Worm (Caenorhabditis elegans) whole organism, L4 larva: ENCODE results near the gene Y38F2AR.3.

ENCODE experiments used
- D1046.2 ChIP-seq: fragments of 200-800 bp; sonication (Bioruptor generic); IDR thresholded peaks from 2 replicates; pipeline ENCODE4 v1.3.6; 2022; ENCODE audit warnings: missing genetic modification characterization, missing compliant biosample characterization
- F37D6.2 ChIP-seq: sonication (generic microtip); optimal IDR thresholded peaks from 2 replicates; lab custom pipeline; 2016; ENCODE audit warnings: mild to moderate bottlenecking, missing genetic modification characterization, missing compliant biosample characterization
- Y105C5A.15 ChIP-seq: fragments of 200-800 bp; sonication (Bioruptor generic); IDR thresholded peaks from 2 replicates; pipeline ENCODE4 v1.3.6; 2022; ENCODE audit warnings: missing genetic modification characterization, missing compliant biosample characterization
- Y5F2A.4 ChIP-seq: fragments of 200-800 bp; sonication (Bioruptor generic); optimal IDR thresholded peaks from 2 replicates; lab custom pipeline; 2018; ENCODE audit warnings: mild to moderate bottlenecking, missing genetic modification characterization, missing compliant biosample characterization
- ZK337.2 ChIP-seq: fragments of 200-800 bp; sonication (Bioruptor generic); IDR thresholded peaks from 2 replicates; pipeline ENCODE4 v1.3.6; 2022; ENCODE audit warnings: missing genetic modification reagents, missing genetic modification characterization, missing compliant biosample characterization
- aha-1 ChIP-seq: fragments of 150-350 bp; peaks from one replicate; lab custom pipeline; 2014; ENCODE audit warnings: missing biosample characterization, missing genetic modification characterization
- arid-1 ChIP-seq: fragments of 200-800 bp; sonication (Bioruptor generic); conservative IDR thresholded peaks from 2 replicates; pipeline ENCODE4 v1.3.6; 2022; ENCODE audit warnings: missing genetic modification reagents, missing genetic modification characterization, missing compliant biosample characterization
- ceh-32 ChIP-seq: sonication (generic microtip); optimal IDR thresholded peaks from 2 replicates; lab custom pipeline; 2016; ENCODE audit warnings: mild to moderate bottlenecking, missing genetic modification characterization, missing compliant biosample characterization; ENCODE audit not compliant: poor library complexity
- ceh-82 ChIP-seq: sonication (generic microtip); optimal IDR thresholded peaks from 2 replicates; lab custom pipeline; 2017; ENCODE audit warnings: missing biosample characterization, missing genetic modification characterization
- daf-19 ChIP-seq: fragments of 200-800 bp; sonication (Bioruptor generic); conservative IDR thresholded peaks from 2 replicates; pipeline ENCODE4 v1.3.6; 2022; ENCODE audit warnings: missing genetic modification characterization, missing compliant biosample characterization
- dmd-6 ChIP-seq: fragments of 200-800 bp; sonication (Bioruptor generic); IDR thresholded peaks from 2 replicates; pipeline ENCODE4 v1.3.6; 2022; ENCODE audit warnings: missing genetic modification reagents, missing genetic modification characterization, missing compliant biosample characterization
- dmd-9 ChIP-seq: fragments of 200-800 bp; sonication (Bioruptor generic); IDR thresholded peaks from 2 replicates; pipeline ENCODE4 v1.3.6; 2022; ENCODE audit warnings: missing genetic modification reagents, missing genetic modification characterization, missing compliant biosample characterization
- dve-1 ChIP-seq: sonication (generic microtip); optimal IDR thresholded peaks from 2 replicates; lab custom pipeline; 2017; ENCODE audit warnings: antibody characterized with exemption, mild to moderate bottlenecking, missing genetic modification characterization, missing compliant biosample characterization; ENCODE audit not compliant: insufficient read depth
- egl-43 ChIP-seq: fragments of 200-800 bp; sonication (Bioruptor generic); IDR thresholded peaks from 2 replicates; pipeline ENCODE4 v1.3.6; 2022; ENCODE audit warnings: missing genetic modification reagents, missing genetic modification characterization, missing compliant biosample characterization
- fos-1 ChIP-seq: fragments of 150-350 bp; optimal IDR thresholded peaks from 2 replicates; lab custom pipeline; 2014; ENCODE audit warnings: missing biosample characterization, missing genetic modification characterization
- gei-8 ChIP-seq: fragments of 200-800 bp; sonication (Bioruptor generic); optimal IDR thresholded peaks from 2 replicates; lab custom pipeline; 2018; ENCODE audit warnings: mild to moderate bottlenecking, missing genetic modification characterization, missing compliant biosample characterization
- hif-1 ChIP-seq, 2 experiments: sonication (generic microtip); optimal IDR thresholded peaks; 2 replicates each; lab custom pipeline; 2016 to 2017; ENCODE audit warnings: missing compliant biosample characterization in 2 of 2, missing genetic modification characterization in 2 of 2, missing genetic modification reagents in 2 of 2, missing genotype in 2 of 2, mild to moderate bottlenecking in 1 of 2
- hmg-1.1 ChIP-seq: fragments of 200-800 bp; sonication (Bioruptor generic); IDR thresholded peaks from 2 replicates; pipeline ENCODE4 v1.3.6; 2022; ENCODE audit warnings: missing genetic modification reagents, missing genetic modification characterization, missing compliant biosample characterization
- lin-1 ChIP-seq: fragments of 200-800 bp; sonication (Bioruptor generic); IDR thresholded peaks from 2 replicates; pipeline ENCODE4 v1.3.6; 2022; ENCODE audit warnings: missing genetic modification reagents, missing genetic modification characterization, missing compliant biosample characterization
- lin-38 ChIP-seq: fragments of 200-800 bp; sonication (Bioruptor generic); IDR thresholded peaks from 2 replicates; pipeline ENCODE4 v1.3.6; 2022; ENCODE audit warnings: missing genetic modification reagents, missing genetic modification characterization, missing compliant biosample characterization
- lir-3 ChIP-seq: sonication (generic microtip); optimal IDR thresholded peaks from 2 replicates; lab custom pipeline; 2016; ENCODE audit warnings: mild to moderate bottlenecking, missing genetic modification characterization, missing compliant biosample characterization
- mep-1 ChIP-seq: fragments of 150-350 bp; sonication (generic microtip); optimal IDR thresholded peaks from 3 replicates; lab custom pipeline; 2014; ENCODE audit warnings: missing biosample characterization, missing genetic modification characterization
- mes-2 ChIP-seq: sonication (generic microtip); optimal IDR thresholded peaks from 2 replicates; lab custom pipeline; 2016; ENCODE audit warnings: missing genotype, mild to moderate bottlenecking, missing genetic modification characterization, missing compliant biosample characterization; ENCODE audit not compliant: poor library complexity, severe bottlenecking
- mxl-2 ChIP-seq: fragments of 200-800 bp; sonication (Bioruptor generic); conservative IDR thresholded peaks from 2 replicates; pipeline ENCODE4 v1.3.6; 2022; ENCODE audit warnings: missing genetic modification reagents, missing genetic modification characterization, missing compliant biosample characterization
- mxl-3 ChIP-seq: fragments of 200-800 bp; sonication (Bioruptor generic); optimal IDR thresholded peaks from 2 replicates; lab custom pipeline; 2018; ENCODE audit warnings: mild to moderate bottlenecking, missing genetic modification characterization, missing compliant biosample characterization
- nhr-10 ChIP-seq: fragments of 150-350 bp; optimal IDR thresholded peaks from 2 replicates; lab custom pipeline; 2014; ENCODE audit warnings: missing biosample characterization, missing genetic modification characterization
- nhr-102 ChIP-seq: sonication (generic microtip); optimal IDR thresholded peaks from 2 replicates; lab custom pipeline; 2016; ENCODE audit warnings: mild to moderate bottlenecking, missing genetic modification characterization, moderate library complexity, missing compliant biosample characterization
- nhr-11 ChIP-seq: fragments of 150-350 bp; optimal IDR thresholded peaks from 2 replicates; lab custom pipeline; 2014; ENCODE audit warnings: missing biosample characterization, missing genetic modification characterization
- nhr-25 ChIP-seq: sonication (generic microtip); optimal IDR thresholded peaks from 2 replicates; lab custom pipeline; 2017; ENCODE audit warnings: missing genetic modification characterization, mild to moderate bottlenecking, missing compliant biosample characterization, antibody characterized with exemption, moderate library complexity, borderline replicate concordance; ENCODE audit not compliant: insufficient read depth
- nhr-41 ChIP-seq: fragments of 200-800 bp; sonication (Bioruptor generic); IDR thresholded peaks from 2 replicates; pipeline ENCODE4 v1.3.6; 2022; ENCODE audit warnings: missing genetic modification reagents, missing genetic modification characterization, missing compliant biosample characterization
- nhr-42 ChIP-seq: fragments of 200-800 bp; sonication (Bioruptor generic); IDR thresholded peaks from 2 replicates; pipeline ENCODE4 v1.3.6; 2022; ENCODE audit warnings: missing genetic modification characterization, missing compliant biosample characterization
- nhr-76 ChIP-seq: fragments of 150-350 bp; optimal IDR thresholded peaks from 2 replicates; lab custom pipeline; 2014; ENCODE audit warnings: missing biosample characterization, missing genetic modification characterization
- nhr-77 ChIP-seq: fragments of 150-350 bp; optimal IDR thresholded peaks from 2 replicates; lab custom pipeline; 2014; ENCODE audit warnings: missing biosample characterization, missing genetic modification characterization
- pha-4 ChIP-seq, 2 experiments: fragments of 150-350 bp in 1 of 2; fragments of 200-800 bp in 1 of 2; sonication (Bioruptor generic) in 1 of 2; IDR thresholded peaks in 1 of 2; optimal IDR thresholded peaks in 1 of 2; 2 replicates each; pipeline versions ENCODE4 v1.3.6 to Lab custom; 2014 to 2022; ENCODE audit warnings: missing genetic modification characterization in 2 of 2, missing genetic modification reagents in 2 of 2, missing biosample characterization in 1 of 2, missing compliant biosample characterization in 1 of 2
- saeg-2 ChIP-seq: fragments of 200-800 bp; sonication (Bioruptor generic); IDR thresholded peaks from 2 replicates; pipeline ENCODE4 v1.3.6; 2022; ENCODE audit warnings: missing genetic modification reagents, missing genetic modification characterization, missing compliant biosample characterization
- set-16 ChIP-seq: fragments of 200-800 bp; sonication (Bioruptor generic); IDR thresholded peaks from 2 replicates; pipeline ENCODE4 v1.3.6; 2022; ENCODE audit warnings: missing genetic modification reagents, missing genetic modification characterization, missing compliant biosample characterization
- snpc-4 ChIP-seq: fragments of 150-350 bp; optimal IDR thresholded peaks from 2 replicates; lab custom pipeline; 2014; ENCODE audit warnings: missing biosample characterization, missing genetic modification characterization
- spr-3 ChIP-seq: fragments of 200-800 bp; sonication (Bioruptor generic); optimal IDR thresholded peaks from 2 replicates; lab custom pipeline; 2018; ENCODE audit warnings: mild to moderate bottlenecking, missing genetic modification characterization, missing compliant biosample characterization
- tra-1 ChIP-seq: fragments of 200-800 bp; sonication (Bioruptor generic); IDR thresholded peaks from 2 replicates; pipeline ENCODE4 v1.3.6; 2022; ENCODE audit warnings: missing genetic modification reagents, missing genetic modification characterization, missing compliant biosample characterization
- unc-130 ChIP-seq: sonication (generic microtip); optimal IDR thresholded peaks from 2 replicates; lab custom pipeline; 2016; ENCODE audit warnings: missing genetic modification reagents, missing genetic modification characterization, missing compliant biosample characterization
- unc-62 ChIP-seq, 3 experiments: fragments of 150-350 bp in 1 of 3; sonication (generic microtip); optimal IDR thresholded peaks in 2 of 3; peaks in 1 of 3; 1 replicate in 1 of 3; 2 replicates in 2 of 3; lab custom pipeline; 2014 to 2017; ENCODE audit warnings: missing biosample characterization in 3 of 3, missing genetic modification characterization in 3 of 3, missing genetic modification reagents in 3 of 3, missing genotype in 1 of 3
- zip-2 ChIP-seq: fragments of 150-350 bp; optimal IDR thresholded peaks from 2 replicates; lab custom pipeline; 2014; ENCODE audit warnings: missing biosample characterization, missing genetic modification characterization
- ztf-11 ChIP-seq: fragments of 150-350 bp; optimal IDR thresholded peaks from 2 replicates; lab custom pipeline; 2014; ENCODE audit warnings: missing biosample characterization, missing genetic modification characterization
- ztf-7 ChIP-seq: fragments of 150-350 bp; optimal IDR thresholded peaks from 2 replicates; lab custom pipeline; 2014; ENCODE audit warnings: missing biosample characterization, missing genetic modification characterization

Y38F2AR.3 gene

DNA sequence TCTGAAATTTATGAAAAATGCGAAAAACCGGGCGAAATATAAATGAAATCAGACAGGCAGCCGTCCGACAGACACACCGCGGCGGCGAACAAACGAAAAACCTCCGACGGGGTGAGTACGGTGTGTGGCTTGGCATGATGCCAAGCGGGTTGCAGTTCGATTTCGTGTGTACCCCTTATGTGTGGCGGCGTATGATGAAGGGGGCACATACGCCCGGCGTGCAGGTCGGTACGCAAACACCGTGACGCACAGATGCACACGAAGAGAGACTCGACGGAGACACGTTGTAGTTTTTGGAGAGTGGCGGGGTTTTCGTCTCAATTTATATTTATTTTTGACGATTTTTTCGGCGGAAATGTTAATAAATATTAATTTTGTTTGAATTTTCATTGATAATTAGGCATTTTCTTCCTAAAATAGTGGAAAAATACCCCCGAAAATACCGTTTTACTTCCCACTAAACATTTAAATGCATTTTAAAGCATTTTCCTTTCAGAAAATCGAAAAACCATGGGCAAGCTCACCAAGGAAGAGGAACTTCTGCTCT, 5.2 kb downstream of the Y38F2AR.3 start, which contains the start of gene trap-3 (continued):
- TF ChIP-seq set-16 (GFP tag; lab: Robert Waterston, UW) (peak; percentile 82), mxl-2 (GFP tag; lab: Robert Waterston, UW) (peak; percentile 79), hmg-1.1 (peak; percentile 98), arid-1 (peak; percentile 94), ztf-7 (tag; lab: Kevin White, UChicago) (peak; percentile 87)

DNA sequence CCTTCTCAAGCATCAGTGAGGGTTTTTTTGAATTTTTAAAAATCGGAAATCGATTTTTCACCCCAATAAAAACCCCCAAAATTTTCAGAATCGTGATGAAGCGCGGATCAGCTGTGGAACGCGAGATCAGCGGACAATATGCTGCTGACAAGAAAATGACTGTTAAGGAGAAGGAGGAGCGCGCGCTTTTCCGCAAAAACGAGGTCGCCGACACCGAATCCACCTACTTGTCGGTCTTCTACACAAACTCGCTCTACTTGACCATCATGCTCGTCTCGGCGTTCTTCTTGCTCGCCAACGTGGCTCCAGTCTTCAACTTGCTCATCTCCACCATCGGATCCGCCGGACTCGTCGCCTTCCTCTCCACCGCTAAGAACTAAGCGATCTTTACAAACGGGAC, 5.9 kb downstream of the Y38F2AR.3 start:
- no peak for TF ChIP-seq nhr-102 (tag; lab: Kevin White, UChicago)
- TF ChIP-seq Y105C5A.15 (GFP tag; lab: Robert Waterston, UW) = no peak
- no peak for TF ChIP-seq nhr-41 (GFP tag; lab: Robert Waterston, UW)
- no peak for TF ChIP-seq pha-4 (GFP tag; IDR thresholded peaks at IDR 0.05; lab: Robert Waterston, UW)
- TF ChIP-seq pha-4 (tag; optimal IDR thresholded peaks at IDR 0.05; lab: Kevin White, UChicago) = no peak
- TF ChIP-seq hif-1 (tag; optimal IDR thresholded peaks at IDR 0.05; lab: Kevin White, UChicago) = no peak
- no peak for TF ChIP-seq lin-38 (GFP tag; lab: Robert Waterston, UW)
- TF ChIP-seq dve-1 = no peak
- no peak for TF ChIP-seq dmd-9 (GFP tag; lab: Robert Waterston, UW)
- TF ChIP-seq tra-1 (GFP tag; lab: Robert Waterston, UW) = 0 out of 2 replicates have a peak, but pooled peaks have one; percentile 4
- TF ChIP-seq unc-62 (GFP tag; optimal IDR thresholded peaks at IDR 0.05 in 1 of 2; lab: Kevin White, UChicago) = peak in 1 of 2 experiments; percentile 51
- no peak for TF ChIP-seq unc-62 (tag; optimal IDR thresholded peaks at IDR 0.05; lab: Kevin White, UChicago)
- no peak for TF ChIP-seq ztf-11 (tag; lab: Kevin White, UChicago)
- TF ChIP-seq mep-1 (tag; lab: Kevin White, UChicago) = no peak
- TF ChIP-seq ceh-32 (tag; lab: Kevin White, UChicago) = no peak
- TF ChIP-seq set-16 (GFP tag; lab: Robert Waterston, UW) = peak; percentile 38
- TF ChIP-seq, all 104 proteins: peak for 3

DNA sequence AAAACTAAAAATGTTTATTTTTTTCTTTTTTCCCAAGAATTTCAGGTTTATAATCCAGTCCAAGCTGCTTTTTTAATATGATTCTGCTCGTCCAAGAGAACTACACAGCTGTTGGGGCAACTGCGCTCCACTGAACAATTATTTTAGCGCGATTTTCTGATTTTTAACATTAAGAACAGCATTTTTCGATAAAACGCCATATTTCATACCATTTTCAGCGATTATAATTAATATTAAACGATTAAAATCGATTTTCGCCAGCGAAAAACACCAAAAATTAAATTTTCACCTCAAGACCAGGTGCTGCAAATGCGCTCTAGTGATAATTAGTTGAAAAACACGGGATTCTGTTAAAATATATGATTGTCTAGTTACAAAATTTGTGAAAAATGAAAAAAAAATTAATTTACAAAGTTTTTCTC, 6.4 kb downstream of the Y38F2AR.3 start:
- peak in 1 of 2 experiments; percentile 69 for TF ChIP-seq unc-62 (GFP tag; optimal IDR thresholded peaks at IDR 0.05 in 1 of 2; lab: Kevin White, UChicago)
- no peak for TF ChIP-seq unc-62 (tag; optimal IDR thresholded peaks at IDR 0.05; lab: Kevin White, UChicago)
- TF ChIP-seq ceh-82 = no peak
- TF ChIP-seq nhr-76 (tag; lab: Kevin White, UChicago) = no peak
- no peak for TF ChIP-seq F37D6.2 (tag; lab: Kevin White, UChicago)
- no peak for TF ChIP-seq zip-2 (tag; lab: Kevin White, UChicago)
- TF ChIP-seq dmd-6 (GFP tag; lab: Robert Waterston, UW) = peak; percentile 18; the same call in 1 of the 2 replicates
- TF ChIP-seq nhr-11 (tag; lab: Kevin White, UChicago) = no peak
- peak; percentile 72 for TF ChIP-seq mep-1 (tag; lab: Kevin White, UChicago)
- no peak for TF ChIP-seq aha-1 (tag; lab: Kevin White, UChicago)
- no peak for TF ChIP-seq ZK337.2 (GFP tag; lab: Robert Waterston, UW)
- TF ChIP-seq mxl-3 = no peak
- no peak for TF ChIP-seq fos-1 (tag; lab: Kevin White, UChicago)
- no peak for TF ChIP-seq snpc-4 (tag; lab: Kevin White, UChicago)
- TF ChIP-seq nhr-42 (GFP tag; lab: Robert Waterston, UW) = peak; percentile 69
- peak; percentile 21 for TF ChIP-seq unc-130 (GFP tag; lab: Kevin White, UChicago)
- TF ChIP-seq lin-38 (GFP tag; lab: Robert Waterston, UW) = peak; percentile 93
- TF ChIP-seq gei-8 (GFP tag; lab: Kevin White, UChicago) = no peak
- peak; percentile 15 for TF ChIP-seq nhr-77 (tag; lab: Kevin White, UChicago)
- peak; percentile 36; the same call in 1 of the 2 replicates for TF ChIP-seq lin-1 (GFP tag; lab: Robert Waterston, UW)
- TF ChIP-seq dmd-9 (GFP tag; lab: Robert Waterston, UW) = no peak
- 0 out of 2 replicates have a peak, but pooled peaks have one; percentile 69 for TF ChIP-seq D1046.2 (GFP tag; lab: Robert Waterston, UW)
- TF ChIP-seq spr-3 (GFP tag; lab: Kevin White, UChicago) = no peak
- peak; percentile 2 for TF ChIP-seq Y5F2A.4
- no peak for TF ChIP-seq lir-3 (tag; lab: Kevin White, UChicago)
- TF ChIP-seq mes-2 (tag; lab: Kevin White, UChicago) = peak; percentile 30
- no peak for TF ChIP-seq saeg-2 (GFP tag; lab: Robert Waterston, UW)
- TF ChIP-seq hif-1 (tag; optimal IDR thresholded peaks at IDR 0.05; lab: Kevin White, UChicago) = no peak
- TF ChIP-seq egl-43 = no peak
- TF ChIP-seq ztf-11 (tag; lab: Kevin White, UChicago) = no peak
- TF ChIP-seq nhr-10 (tag; lab: Kevin White, UChicago) = no peak
- no peak for TF ChIP-seq nhr-25 (tag; lab: Kevin White, UChicago)
- peak; percentile 81; the same call in 1 of the 2 replicates for TF ChIP-seq daf-19 (GFP tag; lab: Robert Waterston, UW)
